Fruit fly (Drosophila melanogaster) whole organism, prepupa: ENCODE results near the gene NFAT.
A peak's percentile ranks its signal among the peaks of the same experiment; 100 is the strongest.

Experiments
- Blimp-1 ChIP-seq: fragments of 200-800 bp; sonication (Bioruptor generic); optimal IDR thresholded peaks from 3 replicates; lab custom pipeline; 2017; ENCODE audit warnings: missing biosample characterization, missing genetic modification characterization, mild to moderate bottlenecking, moderate library complexity, missing genetic modification reagents
- CG10631 ChIP-seq: fragments of 200-800 bp; sonication (Bioruptor generic); optimal IDR thresholded peaks from 2 replicates; lab custom pipeline; 2016; ENCODE audit warnings: missing biosample characterization, missing genetic modification characterization
- CG10669 ChIP-seq: fragments of 200-800 bp; sonication (Bioruptor generic); optimal IDR thresholded peaks from 3 replicates; lab custom pipeline; 2018; ENCODE audit warnings: missing biosample characterization, mild to moderate bottlenecking, missing genetic modification characterization, moderate library complexity
- CG11294 ChIP-seq: fragments of 200-800 bp; sonication (Bioruptor generic); IDR thresholded peaks from 2 replicates; pipeline ENCODE4 v1.3.6; 2022; ENCODE audit warnings: missing biosample characterization, missing genetic modification characterization
- CG11902 ChIP-seq: fragments of 200-800 bp; sonication (Bioruptor generic); optimal IDR thresholded peaks from 3 replicates; lab custom pipeline; 2016; ENCODE audit warnings: missing biosample characterization, missing genetic modification characterization
- CG15336 ChIP-seq: fragments of 200-800 bp; sonication (Bioruptor generic); IDR thresholded peaks from 2 replicates; pipeline ENCODE4 v1.3.6; 2022; ENCODE audit warnings: missing biosample characterization, missing genetic modification characterization
- CG1621 ChIP-seq: fragments of 200-800 bp; sonication (Bioruptor generic); optimal IDR thresholded peaks from 3 replicates; lab custom pipeline; 2018; ENCODE audit warnings: missing biosample characterization, mild to moderate bottlenecking, missing genetic modification characterization
- CG16779 ChIP-seq: fragments of 200-800 bp; sonication (Bioruptor generic); optimal IDR thresholded peaks from 3 replicates; lab custom pipeline; 2017; ENCODE audit warnings: missing biosample characterization, mild to moderate bottlenecking, missing genetic modification characterization
- CG31627 ChIP-seq: fragments of 200-800 bp; sonication (Bioruptor generic); optimal IDR thresholded peaks from 3 replicates; lab custom pipeline; 2016; ENCODE audit warnings: missing biosample characterization, missing genetic modification characterization
- CG34406 ChIP-seq: fragments of 200-800 bp; sonication (Bioruptor generic); optimal IDR thresholded peaks from 3 replicates; lab custom pipeline; 2016; ENCODE audit warnings: missing biosample characterization, missing genetic modification characterization
- CG3919 ChIP-seq: fragments of 200-800 bp; sonication (Bioruptor generic); optimal IDR thresholded peaks from 3 replicates; lab custom pipeline; 2016; ENCODE audit warnings: missing biosample characterization, missing genetic modification characterization
- CG6163 ChIP-seq: fragments of 200-800 bp; sonication (Bioruptor generic); IDR thresholded peaks from 3 replicates; pipeline ENCODE4 v1.3.6; 2022; ENCODE audit warnings: missing biosample characterization, missing genetic modification characterization
- CG6276 ChIP-seq: fragments of 200-800 bp; sonication (Bioruptor generic); optimal IDR thresholded peaks from 2 replicates; lab custom pipeline; 2017; ENCODE audit warnings: missing biosample characterization, mild to moderate bottlenecking, missing genetic modification characterization
- CG6854 ChIP-seq: fragments of 200-800 bp; sonication (Bioruptor generic); optimal IDR thresholded peaks from 2 replicates; lab custom pipeline; 2017; ENCODE audit warnings: missing biosample characterization, mild to moderate bottlenecking, missing genetic modification characterization
- CG7368 ChIP-seq: fragments of 200-800 bp; sonication (Bioruptor generic); optimal IDR thresholded peaks from 3 replicates; lab custom pipeline; 2016; ENCODE audit warnings: missing biosample characterization, missing genetic modification characterization
- CG8119 ChIP-seq: fragments of 200-800 bp; sonication (Bioruptor generic); IDR thresholded peaks from 3 replicates; pipeline ENCODE4 v1.3.6; 2022; ENCODE audit warnings: missing biosample characterization, missing genetic modification characterization
- CG8632 ChIP-seq: fragments of 200-800 bp; sonication (Bioruptor generic); optimal IDR thresholded peaks from 3 replicates; lab custom pipeline; 2016; ENCODE audit warnings: missing biosample characterization, missing genetic modification characterization
- CG9139 ChIP-seq: fragments of 200-800 bp; sonication (Bioruptor generic); optimal IDR thresholded peaks from 3 replicates; lab custom pipeline; 2017; ENCODE audit warnings: missing biosample characterization, mild to moderate bottlenecking, missing genetic modification characterization
- Eip78C ChIP-seq: fragments of 200-800 bp; sonication (Bioruptor generic); peaks from one replicate; lab custom pipeline; 2016; ENCODE audit warnings: missing biosample characterization, missing genetic modification characterization
- Eip93F ChIP-seq: fragments of 200-800 bp; sonication (Bioruptor generic); optimal IDR thresholded peaks from 2 replicates; lab custom pipeline; 2016; ENCODE audit warnings: missing biosample characterization, mild to moderate bottlenecking, missing genetic modification characterization
- Ets21C ChIP-seq: fragments of 200-800 bp; sonication (Bioruptor generic); optimal IDR thresholded peaks from 3 replicates; lab custom pipeline; 2016; ENCODE audit warnings: missing biosample characterization, missing genetic modification characterization
- Ets96B ChIP-seq: fragments of 200-800 bp; optimal IDR thresholded peaks from 2 replicates; lab custom pipeline; 2019; ENCODE audit warnings: missing biosample characterization, mild to moderate bottlenecking, missing genetic modification characterization, moderate library complexity
- Hr4 ChIP-seq: fragments of 200-800 bp; sonication (Bioruptor generic); optimal IDR thresholded peaks from 3 replicates; lab custom pipeline; 2016; ENCODE audit warnings: missing biosample characterization, missing genetic modification characterization
- Lpt ChIP-seq: fragments of 200-800 bp; sonication (Bioruptor generic); optimal IDR thresholded peaks from 3 replicates; lab custom pipeline; 2016; ENCODE audit warnings: missing biosample characterization, missing genetic modification characterization
- Met ChIP-seq: fragments of 200-800 bp; sonication (Bioruptor generic); optimal IDR thresholded peaks from 3 replicates; lab custom pipeline; 2016; ENCODE audit warnings: missing biosample characterization, missing genetic modification characterization
- OdsH ChIP-seq: fragments of 200-800 bp; sonication (Bioruptor generic); optimal IDR thresholded peaks from 3 replicates; lab custom pipeline; 2016; ENCODE audit warnings: missing biosample characterization, missing genetic modification characterization
- Smox ChIP-seq: fragments of 200-800 bp; sonication (Bioruptor generic); optimal IDR thresholded peaks from 3 replicates; lab custom pipeline; 2016; ENCODE audit warnings: missing biosample characterization, missing genetic modification characterization
- Sox14 ChIP-seq: fragments of 200-800 bp; sonication (Bioruptor generic); optimal IDR thresholded peaks from 3 replicates; lab custom pipeline; 2016; ENCODE audit warnings: missing biosample characterization, missing genetic modification characterization
- Sox15 ChIP-seq: fragments of 200-800 bp; sonication (Bioruptor generic); optimal IDR thresholded peaks from 3 replicates; lab custom pipeline; 2016; ENCODE audit warnings: missing biosample characterization, missing genetic modification characterization
- achi ChIP-seq: fragments of 200-800 bp; sonication (Bioruptor generic); optimal IDR thresholded peaks from 3 replicates; lab custom pipeline; 2016; ENCODE audit warnings: missing biosample characterization, missing genetic modification characterization
- acj6 ChIP-seq: fragments of 200-800 bp; sonication (Bioruptor generic); optimal IDR thresholded peaks from 3 replicates; lab custom pipeline; 2016; ENCODE audit warnings: missing biosample characterization, missing genetic modification characterization
- cyc ChIP-seq: fragments of 200-800 bp; sonication (Bioruptor generic); optimal IDR thresholded peaks from 3 replicates; lab custom pipeline; 2016; ENCODE audit warnings: missing biosample characterization, missing genetic modification characterization
- dac ChIP-seq: fragments of 200-800 bp; sonication (Bioruptor generic); optimal IDR thresholded peaks from 2 replicates; lab custom pipeline; 2017; ENCODE audit warnings: missing biosample characterization, mild to moderate bottlenecking, missing genetic modification characterization
- dsx ChIP-seq: fragments of 200-800 bp; optimal IDR thresholded peaks from 3 replicates; lab custom pipeline; 2019; ENCODE audit warnings: missing biosample characterization, mild to moderate bottlenecking, missing genetic modification characterization, moderate library complexity; ENCODE audit not compliant: poor library complexity, severe bottlenecking
- eg ChIP-seq: fragments of 200-800 bp; sonication (Bioruptor generic); IDR thresholded peaks from 3 replicates; pipeline ENCODE4 v1.3.6; 2022; ENCODE audit warnings: missing biosample characterization, missing genetic modification characterization
- esn ChIP-seq: fragments of 200-800 bp; sonication (Bioruptor generic); optimal IDR thresholded peaks from 2 replicates; lab custom pipeline; 2016; ENCODE audit warnings: missing biosample characterization, mild to moderate bottlenecking, missing genetic modification characterization, moderate library complexity
- fd59A ChIP-seq: fragments of 200-800 bp; sonication (Bioruptor generic); optimal IDR thresholded peaks from 2 replicates; lab custom pipeline; 2017; ENCODE audit warnings: missing biosample characterization, mild to moderate bottlenecking, missing genetic modification characterization, missing genetic modification reagents
- fd85E ChIP-seq: fragments of 200-800 bp; sonication (Bioruptor generic); optimal IDR thresholded peaks from 3 replicates; lab custom pipeline; 2016; ENCODE audit warnings: missing biosample characterization, missing genetic modification characterization
- fkh ChIP-seq: fragments of 200-800 bp; sonication (Bioruptor generic); optimal IDR thresholded peaks from 3 replicates; lab custom pipeline; 2017; ENCODE audit warnings: missing biosample characterization, mild to moderate bottlenecking, missing genetic modification characterization, moderate library complexity
- lz ChIP-seq: fragments of 200-800 bp; sonication (Bioruptor generic); optimal IDR thresholded peaks from 3 replicates; lab custom pipeline; 2016; ENCODE audit warnings: missing biosample characterization, missing genetic modification characterization
- net ChIP-seq: fragments of 200-800 bp; sonication (Bioruptor generic); optimal IDR thresholded peaks from 3 replicates; lab custom pipeline; 2016; ENCODE audit warnings: missing biosample characterization, missing genetic modification characterization
- salr ChIP-seq, 2 experiments: fragments of 200-800 bp; sonication (Bioruptor generic); optimal IDR thresholded peaks; 3 replicates each; lab custom pipeline; 2016 to 2018; ENCODE audit warnings: missing biosample characterization in 2 of 2, missing genetic modification characterization in 2 of 2, mild to moderate bottlenecking in 1 of 2
- svp ChIP-seq: fragments of 200-800 bp; sonication (Bioruptor generic); peaks from one replicate; lab custom pipeline; 2016; ENCODE audit warnings: missing biosample characterization, missing genetic modification characterization
- topi ChIP-seq: fragments of 200-800 bp; sonication (Bioruptor generic); optimal IDR thresholded peaks from 3 replicates; lab custom pipeline; 2016; ENCODE audit warnings: missing biosample characterization, missing genetic modification characterization

NFAT gene

dm6 chrX:13639998-13640691, 15.6 kb downstream of the NFAT start (continued):
- peak; percentile 94 for TF ChIP-seq Smox
- peak; percentile 98 for TF ChIP-seq dac (GFP tag; lab: Kevin White, UChicago)
- TF ChIP-seq Blimp-1 (GFP tag; lab: Kevin White, UChicago): peak; percentile 64
- TF ChIP-seq fd85E (GFP tag; lab: Kevin White, UChicago): peak; percentile 97
- TF ChIP-seq salr (GFP tag; optimal IDR thresholded peaks at IDR 0.05; lab: Kevin White, UChicago): peak; percentile 96 to 97
- TF ChIP-seq esn (GFP tag; lab: Kevin White, UChicago): peak; percentile 93
- peak; percentile 97 for TF ChIP-seq CG11294
- peak; percentile 98 for TF ChIP-seq Sox14 (GFP tag; lab: Kevin White, UChicago)
- TF ChIP-seq CG7368: peak; percentile 99

- TF ChIP-seq acj6 (GFP tag; lab: Kevin White, UChicago) (no peak), svp (GFP tag; lab: Kevin White, UChicago) (peak; percentile 95)
Observed at dm6 chrX:13640692-13641011, 16.1 kb downstream of the NFAT start.

DNA sequence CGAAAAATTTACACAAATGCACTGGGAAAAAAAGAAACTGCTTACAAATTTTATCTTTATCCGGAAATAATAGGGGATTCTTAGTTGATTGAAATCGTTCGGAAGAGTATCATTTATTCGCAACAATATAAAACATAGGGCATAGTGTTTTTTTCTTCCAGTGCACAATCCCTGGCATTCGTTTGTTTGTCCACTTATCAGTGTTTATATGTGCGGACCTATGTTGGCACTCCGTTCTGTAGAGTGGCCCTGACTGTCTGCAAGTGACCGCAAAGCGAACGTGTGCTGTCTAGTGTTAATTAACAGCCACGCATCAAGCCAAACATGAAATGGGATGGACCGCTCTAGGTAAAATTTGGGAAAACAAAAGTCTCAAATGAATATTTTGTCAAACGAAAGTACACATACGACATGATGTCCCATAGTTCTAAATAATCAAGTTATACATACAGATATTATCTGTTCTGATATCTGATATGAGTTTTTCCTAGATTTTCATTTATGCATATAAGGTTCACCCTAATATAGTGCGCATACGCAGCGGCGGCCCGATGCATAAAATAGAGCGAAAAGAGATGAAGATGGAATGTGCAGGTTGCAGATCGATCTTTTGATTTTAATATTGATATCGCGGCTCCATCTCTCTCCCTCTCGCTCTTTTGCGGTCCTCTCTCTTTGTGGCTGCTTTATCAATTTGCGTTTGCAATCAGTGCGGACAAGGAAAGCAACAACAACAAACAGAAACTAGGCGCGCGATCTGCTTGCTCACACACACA, 16.8 kb downstream of the NFAT start:
- peak; percentile 86 for TF ChIP-seq CG10631 (GFP tag; lab: Kevin White, UChicago)
- peak; percentile 75 for TF ChIP-seq Sox15 (GFP tag; lab: Kevin White, UChicago)
- TF ChIP-seq Eip78C: peak; percentile 93
- peak; percentile 85 for TF ChIP-seq acj6 (GFP tag; lab: Kevin White, UChicago)
- TF ChIP-seq achi (GFP tag; lab: Kevin White, UChicago): peak; percentile 85
- peak; percentile 75 for TF ChIP-seq CG34406 (GFP tag; lab: Kevin White, UChicago)
- TF ChIP-seq CG8119 (GFP tag; lab: Robert Waterston, UW): peak; percentile 90
- TF ChIP-seq CG16779 (tag; lab: Kevin White, UChicago): peak; percentile 64
- peak; percentile 90 for TF ChIP-seq CG6276 (GFP tag; lab: Kevin White, UChicago)
- TF ChIP-seq CG10669: peak; percentile 84
- peak; percentile 74 for TF ChIP-seq dsx
- TF ChIP-seq net (GFP tag; lab: Kevin White, UChicago): peak; percentile 86
- TF ChIP-seq eg: peak; percentile 93
- TF ChIP-seq CG15336 (GFP tag; lab: Robert Waterston, UW): peak; percentile 91
- peak; percentile 62 for TF ChIP-seq CG9139 (GFP tag; lab: Kevin White, UChicago)
- TF ChIP-seq CG31627: peak; percentile 81
- peak; percentile 81 for TF ChIP-seq fd59A (GFP tag; lab: Kevin White, UChicago)
- TF ChIP-seq esn (GFP tag; lab: Kevin White, UChicago): peak; percentile 86
- TF ChIP-seq Eip93F: no peak
- peak; percentile 91 for TF ChIP-seq Hr4 (GFP tag; lab: Kevin White, UChicago)
- peak; percentile 85 for TF ChIP-seq Ets96B (tag; lab: Kevin White, UChicago)
- TF ChIP-seq Smox: peak; percentile 71
- no peak for TF ChIP-seq Blimp-1 (GFP tag; lab: Kevin White, UChicago)
- TF ChIP-seq Met (GFP tag; lab: Kevin White, UChicago): peak; percentile 72
- TF ChIP-seq CG11902 (GFP tag; lab: Kevin White, UChicago): peak; percentile 74
- peak; percentile 79 for TF ChIP-seq CG11294
- peak; percentile 78 for TF ChIP-seq lz
- peak; percentile 86 for TF ChIP-seq OdsH
- peak; percentile 87 for TF ChIP-seq CG3919 (GFP tag; lab: Kevin White, UChicago)
- TF ChIP-seq Ets21C (GFP tag; lab: Kevin White, UChicago): peak; percentile 67
- TF ChIP-seq CG8632 (GFP tag; lab: Kevin White, UChicago): peak; percentile 77
- no peak for TF ChIP-seq CG6854
- peak; percentile 74 for TF ChIP-seq cyc
- peak; percentile 79 for TF ChIP-seq topi (GFP tag; lab: Kevin White, UChicago)
- peak; percentile 32 for TF ChIP-seq fd85E (GFP tag; lab: Kevin White, UChicago)
- peak; percentile 75 for TF ChIP-seq Lpt (GFP tag; lab: Kevin White, UChicago)
- peak; percentile 87 for TF ChIP-seq CG6163
- TF ChIP-seq salr (GFP tag; optimal IDR thresholded peaks at IDR 0.05; lab: Kevin White, UChicago): peak; percentile 66 to 86
- TF ChIP-seq dac (GFP tag; lab: Kevin White, UChicago): peak; percentile 82
- peak; percentile 85 for TF ChIP-seq fkh
- peak; percentile 19 for TF ChIP-seq CG1621
